Worm (Caenorhabditis elegans) whole organism, L3 larva: ENCODE data around the gene Y46G5A.47.

Experiments used
- elt-2 ChIP-seq: sonication (generic microtip); optimal IDR thresholded peaks from 2 replicates; lab custom pipeline; 2016; ENCODE audit warnings: missing genetic modification reagents, mild to moderate bottlenecking, missing genetic modification characterization, missing compliant biosample characterization
- elt-3 ChIP-seq, 3 experiments: fragments of 150-350 bp in 1 of 3; sonication (generic microtip) in 2 of 3; optimal IDR thresholded peaks; 2 replicates in 2 of 3; 4 replicates in 1 of 3; lab custom pipeline; 2014 to 2017; ENCODE audit warnings: missing biosample characterization in 3 of 3, missing genetic modification characterization in 3 of 3
- lin-15B ChIP-seq: fragments of 150-350 bp; optimal IDR thresholded peaks from 2 replicates; lab custom pipeline; 2014; ENCODE audit warnings: missing biosample characterization, missing genetic modification characterization
- mdl-1 ChIP-seq: fragments of 150-350 bp; optimal IDR thresholded peaks from 2 replicates; lab custom pipeline; 2014; ENCODE audit warnings: missing biosample characterization, missing genetic modification characterization
- nfya-1 ChIP-seq: sonication (generic microtip); optimal IDR thresholded peaks from 2 replicates; lab custom pipeline; 2017; ENCODE audit warnings: missing genetic modification characterization, mild to moderate bottlenecking, missing compliant biosample characterization, antibody characterized with exemption, moderate library complexity; ENCODE audit not compliant: insufficient read depth
- nhr-76 ChIP-seq: fragments of 150-350 bp; sonication (generic microtip); optimal IDR thresholded peaks from 5 replicates; lab custom pipeline; 2014; ENCODE audit warnings: missing biosample characterization, missing genetic modification characterization
- pha-4 ChIP-seq: fragments of 150-350 bp; optimal IDR thresholded peaks from 2 replicates; lab custom pipeline; 2014; ENCODE audit warnings: missing biosample characterization, missing genetic modification reagents, missing genetic modification characterization
- pqm-1 ChIP-seq: fragments of 150-350 bp; optimal IDR thresholded peaks from 2 replicates; lab custom pipeline; 2017; ENCODE audit warnings: missing biosample characterization, missing genetic modification characterization, inconsistent platforms
- snpc-4 ChIP-seq: fragments of 150-350 bp; optimal IDR thresholded peaks from 2 replicates; lab custom pipeline; 2014; ENCODE audit warnings: missing biosample characterization, missing genetic modification characterization
- zag-1 ChIP-seq: fragments of 150-350 bp; optimal IDR thresholded peaks from 2 replicates; lab custom pipeline; 2014; ENCODE audit warnings: missing biosample characterization, missing genetic modification characterization

DNA sequence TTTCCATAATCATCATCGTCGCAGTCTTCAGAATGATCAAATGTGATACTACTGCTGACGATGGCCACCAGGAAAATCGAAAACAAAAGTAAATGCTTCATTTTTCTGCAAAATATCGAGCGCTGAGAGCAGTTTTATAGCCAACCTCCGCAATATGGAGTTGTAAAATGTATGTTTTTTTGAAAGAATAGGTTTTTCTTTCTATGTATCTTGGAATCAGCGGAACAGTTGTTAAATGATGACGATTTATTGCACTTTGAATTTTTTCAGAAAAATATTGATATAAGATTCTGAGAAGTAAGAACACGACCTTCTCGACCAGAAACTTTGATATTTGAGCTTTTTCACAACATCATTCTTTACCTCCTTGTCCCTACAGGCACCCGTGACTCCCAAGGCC, 23.8 kb upstream of the Y46G5A.47 start, which contains the start of gene Y46G5A.23:
- TF ChIP-seq pha-4 (tag; lab: Kevin White, UChicago), result no peak
- no peak for TF ChIP-seq pqm-1 (tag; lab: Kevin White, UChicago)
- no peak for TF ChIP-seq elt-2 (tag; lab: Kevin White, UChicago)
- no peak for TF ChIP-seq lin-15B (tag; lab: Kevin White, UChicago)
- no peak for TF ChIP-seq nfya-1
- TF ChIP-seq mdl-1, result no peak
- TF ChIP-seq nhr-76 (tag; lab: Kevin White, UChicago), result no peak
- no peak for TF ChIP-seq zag-1 (tag; lab: Kevin White, UChicago)
- no peak for TF ChIP-seq elt-3 (tag; optimal IDR thresholded peaks at IDR 0.05; lab: Kevin White, UChicago)
- TF ChIP-seq snpc-4 (tag; lab: Kevin White, UChicago), result no peak
